Worm (Caenorhabditis elegans) whole organism, L1 larva: ENCODE results near the gene nhr-153.

Source experiments
- Y116A8C.19 ChIP-seq: sonication (generic microtip); optimal IDR thresholded peaks from 2 replicates; lab custom pipeline; 2016; ENCODE audit warnings: missing compliant biosample characterization, missing genetic modification characterization, borderline replicate concordance
- ceh-63 ChIP-seq: fragments of 200-800 bp; sonication (Bioruptor generic); optimal IDR thresholded peaks from 2 replicates; lab custom pipeline; 2018; ENCODE audit warnings: mild to moderate bottlenecking, missing genetic modification characterization, missing compliant biosample characterization
- ceh-82 ChIP-seq, 3 experiments: fragments of 150-350 bp in 1 of 3; sonication (generic microtip) in 2 of 3; optimal IDR thresholded peaks; 2 replicates each; lab custom pipeline; 2014 to 2017; ENCODE audit warnings: missing biosample characterization in 3 of 3, missing genetic modification characterization in 3 of 3
- efl-3 ChIP-seq: fragments of 200-800 bp; sonication (Bioruptor generic); optimal IDR thresholded peaks from 2 replicates; lab custom pipeline; 2018; ENCODE audit warnings: mild to moderate bottlenecking, missing genetic modification characterization, missing compliant biosample characterization
- elt-2 ChIP-seq: sonication (generic microtip); optimal IDR thresholded peaks from 2 replicates; lab custom pipeline; 2016; ENCODE audit warnings: missing genetic modification characterization, mild to moderate bottlenecking, inconsistent platforms, missing compliant biosample characterization, missing genetic modification reagents
- fos-1 ChIP-seq: fragments of 150-350 bp; optimal IDR thresholded peaks from 2 replicates; lab custom pipeline; 2014; ENCODE audit warnings: missing biosample characterization, missing genetic modification characterization
- nhr-11 ChIP-seq: fragments of 150-350 bp; optimal IDR thresholded peaks from 2 replicates; lab custom pipeline; 2014; ENCODE audit warnings: missing biosample characterization, missing genetic modification characterization
- nhr-76 ChIP-seq: sonication (generic microtip); optimal IDR thresholded peaks from 2 replicates; lab custom pipeline; 2017; ENCODE audit warnings: missing biosample characterization, missing genetic modification characterization
- pqm-1 ChIP-seq: sonication (generic microtip); optimal IDR thresholded peaks from 3 replicates; lab custom pipeline; 2017; ENCODE audit warnings: missing biosample characterization, missing genetic modification characterization
- unc-62 ChIP-seq: fragments of 150-350 bp; optimal IDR thresholded peaks from 2 replicates; lab custom pipeline; 2014; ENCODE audit warnings: missing biosample characterization, missing genetic modification reagents, missing genetic modification characterization
- zag-1 ChIP-seq: fragments of 150-350 bp; optimal IDR thresholded peaks from 2 replicates; lab custom pipeline; 2014; ENCODE audit warnings: missing biosample characterization, missing genetic modification characterization

ce11 chrV:12091759-12092158 is 12.3 kb upstream of the nhr-153 start, which contains the start of gene nhr-206:
- TF ChIP-seq efl-3 (no peak), ceh-63 (GFP tag; lab: Kevin White, UChicago) (no peak), pqm-1 (tag; lab: Kevin White, UChicago) (no peak), elt-2 (peak; percentile 22), ceh-82 (tag; optimal IDR thresholded peaks at IDR 0.05; lab: Kevin White, UChicago) (no peak), fos-1 (tag; lab: Kevin White, UChicago) (no peak), nhr-11 (tag; lab: Kevin White, UChicago) (no peak), nhr-76 (no peak), zag-1 (tag; lab: Kevin White, UChicago) (no peak), unc-62 (GFP tag; lab: Kevin White, UChicago) (no peak), Y116A8C.19 (tag; lab: Kevin White, UChicago) (no peak)
